Worm (Caenorhabditis elegans) whole organism, mixed stage, embryonic: ENCODE results near the gene nhr-112.
A peak's percentile ranks its signal among the peaks of the same experiment; 100 is the strongest.

Experiments used
- M03D4.4 ChIP-seq: sonication (generic microtip); optimal IDR thresholded peaks from 2 replicates; lab custom pipeline; 2017; ENCODE audit warnings: mild to moderate bottlenecking, missing genetic modification characterization, missing compliant biosample characterization
- bed-3 ChIP-seq: fragments of 200-800 bp; sonication (Bioruptor generic); optimal IDR thresholded peaks from 3 replicates; lab custom pipeline; 2018; ENCODE audit warnings: mild to moderate bottlenecking, missing genetic modification characterization, moderate library complexity, missing compliant biosample characterization
- blmp-1 ChIP-seq: fragments of 150-350 bp; optimal IDR thresholded peaks from 2 replicates; lab custom pipeline; 2014; ENCODE audit warnings: missing biosample characterization, missing genetic modification characterization
- ceh-39 ChIP-seq: fragments of 150-350 bp; optimal IDR thresholded peaks from 2 replicates; lab custom pipeline; 2014; ENCODE audit warnings: missing biosample characterization, missing genetic modification characterization
- ceh-43 ChIP-seq: fragments of 200-800 bp; sonication (Bioruptor generic); optimal IDR thresholded peaks from 2 replicates; lab custom pipeline; 2018; ENCODE audit warnings: mild to moderate bottlenecking, missing genetic modification characterization, moderate library complexity, missing compliant biosample characterization
- ces-1 ChIP-seq: fragments of 150-350 bp; optimal IDR thresholded peaks from 2 replicates; lab custom pipeline; 2014; ENCODE audit warnings: missing biosample characterization, missing genetic modification reagents, missing genetic modification characterization
- drap-1 ChIP-seq: fragments of 200-800 bp; sonication (Bioruptor generic); optimal IDR thresholded peaks from 3 replicates; lab custom pipeline; 2018; ENCODE audit warnings: mild to moderate bottlenecking, missing genetic modification characterization, missing compliant biosample characterization
- elt-1 ChIP-seq: sonication (generic microtip); optimal IDR thresholded peaks from 2 replicates; lab custom pipeline; 2017; ENCODE audit warnings: missing genetic modification characterization, mild to moderate bottlenecking, missing compliant biosample characterization, antibody characterized with exemption, moderate library complexity, borderline replicate concordance; ENCODE audit not compliant: insufficient read depth
- elt-3 ChIP-seq: fragments of 150-350 bp; optimal IDR thresholded peaks from 2 replicates; lab custom pipeline; 2014; ENCODE audit warnings: missing biosample characterization, missing genetic modification characterization
- flh-1 ChIP-seq: fragments of 200-800 bp; sonication (Bioruptor generic); optimal IDR thresholded peaks from 2 replicates; lab custom pipeline; 2018; ENCODE audit warnings: mild to moderate bottlenecking, missing genetic modification characterization, moderate library complexity, missing compliant biosample characterization
- ham-2 ChIP-seq: fragments of 200-800 bp; sonication (Bioruptor generic); optimal IDR thresholded peaks from 2 replicates; lab custom pipeline; 2018; ENCODE audit warnings: mild to moderate bottlenecking, missing genetic modification characterization, missing compliant biosample characterization
- hlh-1 ChIP-seq: fragments of 150-350 bp; optimal IDR thresholded peaks from 2 replicates; lab custom pipeline; 2014; ENCODE audit warnings: missing biosample characterization, missing genetic modification reagents, missing genetic modification characterization
- lin-13 ChIP-seq: fragments of 150-350 bp; optimal IDR thresholded peaks from 2 replicates; lab custom pipeline; 2014; ENCODE audit warnings: missing biosample characterization, missing genetic modification characterization
- lin-32 ChIP-seq: fragments of 200-800 bp; sonication (Bioruptor generic); optimal IDR thresholded peaks from 2 replicates; lab custom pipeline; 2018; ENCODE audit warnings: mild to moderate bottlenecking, missing genetic modification characterization, missing compliant biosample characterization
- lsy-2 ChIP-seq: fragments of 150-350 bp; optimal IDR thresholded peaks from 2 replicates; lab custom pipeline; 2014; ENCODE audit warnings: missing biosample characterization, missing genetic modification characterization
- mab-5 ChIP-seq: fragments of 150-350 bp; optimal IDR thresholded peaks from 2 replicates; lab custom pipeline; 2014; ENCODE audit warnings: missing biosample characterization, missing genetic modification characterization
- mls-2 ChIP-seq: sonication (generic microtip); optimal IDR thresholded peaks from 2 replicates; lab custom pipeline; 2016; ENCODE audit warnings: mild to moderate bottlenecking, missing genetic modification characterization, moderate library complexity, missing compliant biosample characterization
- nhr-12 ChIP-seq: fragments of 150-350 bp; optimal IDR thresholded peaks from 2 replicates; lab custom pipeline; 2014; ENCODE audit warnings: missing biosample characterization, missing genetic modification characterization
- nhr-2 ChIP-seq: fragments of 150-350 bp; optimal IDR thresholded peaks from 2 replicates; lab custom pipeline; 2014; ENCODE audit warnings: missing biosample characterization, missing genetic modification characterization
- nhr-237 ChIP-seq: fragments of 150-350 bp; optimal IDR thresholded peaks from 2 replicates; lab custom pipeline; 2014; ENCODE audit warnings: missing biosample characterization, missing genetic modification characterization
- nhr-76 ChIP-seq: sonication (generic microtip); optimal IDR thresholded peaks from 2 replicates; lab custom pipeline; 2017; ENCODE audit warnings: missing biosample characterization, missing genetic modification characterization
- pha-4 ChIP-seq: fragments of 150-350 bp; optimal IDR thresholded peaks from 2 replicates; lab custom pipeline; 2018; ENCODE audit warnings: missing biosample characterization, missing genetic modification reagents, missing genetic modification characterization
- sem-2 ChIP-seq: fragments of 200-800 bp; sonication (Bioruptor generic); optimal IDR thresholded peaks from 2 replicates; lab custom pipeline; 2018; ENCODE audit warnings: mild to moderate bottlenecking, missing genetic modification characterization, missing compliant biosample characterization
- snpc-4 ChIP-seq: fragments of 150-350 bp; optimal IDR thresholded peaks from 2 replicates; lab custom pipeline; 2014; ENCODE audit warnings: missing biosample characterization, missing genetic modification characterization
- tbx-8 ChIP-seq: fragments of 200-800 bp; sonication (Bioruptor generic); optimal IDR thresholded peaks from 2 replicates; lab custom pipeline; 2018; ENCODE audit warnings: mild to moderate bottlenecking, missing genetic modification characterization, moderate library complexity, missing compliant biosample characterization
- unc-120 ChIP-seq: sonication (generic microtip); optimal IDR thresholded peaks from 2 replicates; lab custom pipeline; 2017; ENCODE audit warnings: missing genetic modification characterization, missing compliant biosample characterization; ENCODE audit not compliant: poor library complexity, severe bottlenecking
- unc-39 ChIP-seq: fragments of 150-350 bp; optimal IDR thresholded peaks from 2 replicates; lab custom pipeline; 2014; ENCODE audit warnings: missing biosample characterization, missing genetic modification characterization
- zip-8 ChIP-seq: fragments of 150-350 bp; optimal IDR thresholded peaks from 2 replicates; lab custom pipeline; 2014; ENCODE audit warnings: missing biosample characterization, missing genetic modification characterization
- ztf-11 ChIP-seq: fragments of 150-350 bp; optimal IDR thresholded peaks from 2 replicates; lab custom pipeline; 2014; ENCODE audit warnings: missing biosample characterization, missing genetic modification characterization

The nhr-112 gene

DNA sequence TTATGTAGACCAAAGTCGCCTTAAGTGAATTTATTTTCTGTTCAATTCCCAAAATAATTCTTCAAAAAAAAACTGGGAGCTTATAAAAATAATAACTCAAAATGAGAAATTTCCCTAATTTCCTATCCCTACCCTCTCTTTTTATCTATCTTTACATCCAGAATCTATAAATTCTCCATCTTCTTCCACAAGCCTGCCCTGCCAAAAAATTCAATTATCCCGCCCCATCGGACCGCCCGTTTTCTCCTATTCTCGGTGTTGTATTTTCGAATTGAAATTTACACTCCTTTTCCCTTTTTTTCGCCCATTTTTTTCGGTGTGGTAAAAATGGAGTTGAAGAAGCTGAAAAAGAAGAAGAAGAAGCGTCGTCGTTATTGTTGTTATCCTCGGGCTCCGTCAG is 25.8 kb upstream of the nhr-112 start:
- peak; percentile 84 for TF ChIP-seq ces-1 (GFP tag; lab: Kevin White, UChicago)
- TF ChIP-seq unc-39 (tag; lab: Kevin White, UChicago) = no peak

- TF ChIP-seq ceh-43 = no peak
- no peak for TF ChIP-seq unc-39 (tag; lab: Kevin White, UChicago)
- no peak for TF ChIP-seq nhr-2 (tag; lab: Kevin White, UChicago)
- TF ChIP-seq lin-32 (GFP tag; lab: Kevin White, UChicago) = no peak
- no peak for TF ChIP-seq ceh-39
Observed at ce11 chrV:16747031-16747672, 23.5 kb upstream of the nhr-112 start, which contains the start of gene dkf-2. Gene dkf-2, plus strand, starts transcription at chrV:16747622.

DNA sequence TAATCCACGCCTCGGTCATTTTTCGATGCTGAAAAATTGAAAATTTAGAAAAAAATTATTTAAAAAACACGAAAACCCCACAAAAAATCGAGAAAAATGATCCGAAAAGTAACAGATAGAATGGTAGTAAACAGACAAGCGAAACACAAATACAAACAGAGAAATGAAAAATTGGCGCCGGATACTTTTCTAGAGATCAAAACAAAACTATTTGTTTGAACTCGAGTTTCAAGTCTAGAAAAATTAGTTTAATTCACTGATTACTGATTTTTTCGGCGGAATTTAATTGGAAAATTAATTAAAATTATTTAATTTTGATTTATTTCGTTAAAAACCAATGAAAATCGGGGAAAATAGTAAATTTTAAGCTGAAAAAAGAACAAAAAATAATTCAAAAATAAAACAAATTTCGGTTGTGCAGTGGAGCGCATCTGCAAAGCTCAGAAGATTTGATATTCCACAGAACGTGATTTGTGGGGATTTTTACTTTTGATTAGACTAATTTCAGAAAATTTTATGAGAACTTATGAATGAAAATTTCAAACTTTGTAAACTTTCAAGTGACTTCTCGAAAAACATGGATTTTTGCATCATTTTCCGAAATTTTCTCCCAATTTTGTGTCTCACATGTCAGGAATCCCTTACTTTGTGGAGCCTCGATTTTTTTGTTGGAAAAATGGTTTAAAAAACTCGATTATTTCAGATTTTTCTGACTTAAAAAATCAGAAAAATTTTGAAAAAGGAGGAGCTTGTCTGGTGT is 22.8 kb upstream of the nhr-112 start, which contains the start of gene gyg-2:
Gene gyg-2, minus strand, starts transcription at position 28 of the 760 bp plus-strand sequence.
- no peak for TF ChIP-seq sem-2 (GFP tag; lab: Kevin White, UChicago)
- no peak for TF ChIP-seq lin-32 (GFP tag; lab: Kevin White, UChicago)
- no peak for TF ChIP-seq drap-1 (GFP tag; lab: Kevin White, UChicago)
- TF ChIP-seq unc-39 (tag; lab: Kevin White, UChicago) = no peak
- TF ChIP-seq ceh-43 = no peak
- no peak for TF ChIP-seq hlh-1
- no peak for TF ChIP-seq nhr-76 (tag; lab: Kevin White, UChicago)
- TF ChIP-seq blmp-1 (tag; lab: Kevin White, UChicago) = no peak
- no peak for TF ChIP-seq ceh-39

ce11 chrV:16745214-16745613 is 21.6 kb upstream of the nhr-112 start:
- TF ChIP-seq sem-2 (GFP tag; lab: Kevin White, UChicago) (no peak), elt-3 (tag; lab: Kevin White, UChicago) (no peak), zip-8 (tag; lab: Kevin White, UChicago) (no peak), ceh-39 (no peak), ces-1 (GFP tag; lab: Kevin White, UChicago) (no peak), mab-5 (tag; lab: Kevin White, UChicago) (no peak), ztf-11 (tag; lab: Kevin White, UChicago) (no peak), nhr-12 (no peak), ham-2 (no peak), bed-3 (no peak), snpc-4 (tag; lab: Kevin White, UChicago) (no peak), nhr-2 (tag; lab: Kevin White, UChicago) (no peak), unc-120 (tag; lab: Kevin White, UChicago) (no peak), pha-4 (no peak), M03D4.4 (tag; lab: Kevin White, UChicago) (no peak), nhr-237 (tag; lab: Kevin White, UChicago) (no peak), elt-1 (tag; lab: Kevin White, UChicago) (no peak)

DNA sequence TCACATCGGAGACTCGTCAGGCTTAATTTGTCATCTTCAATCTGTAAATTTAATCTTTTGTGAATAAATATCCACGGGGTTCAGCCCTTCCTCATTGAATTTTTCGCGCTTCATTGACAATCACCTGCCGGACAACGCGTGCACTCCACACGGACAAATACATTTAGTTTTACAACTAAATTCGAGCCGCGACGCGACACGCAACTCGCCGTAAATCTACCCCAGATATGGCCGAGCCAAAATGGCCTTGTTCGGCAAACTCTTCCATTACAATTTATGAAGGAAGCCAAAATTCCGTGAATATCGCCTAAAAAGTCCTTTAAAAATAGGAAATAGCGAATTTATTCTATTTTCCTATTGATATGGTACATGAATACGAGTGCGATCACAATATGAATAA is 21.1 kb upstream of the nhr-112 start:
- TF ChIP-seq mab-5 (tag; lab: Kevin White, UChicago) (no peak), unc-39 (tag; lab: Kevin White, UChicago) (no peak), mls-2 (tag; lab: Kevin White, UChicago) (no peak), lin-13 (tag; lab: Kevin White, UChicago) (no peak), tbx-8 (GFP tag; lab: Kevin White, UChicago) (no peak), M03D4.4 (tag; lab: Kevin White, UChicago) (no peak), flh-1 (GFP tag; lab: Kevin White, UChicago) (no peak), ceh-43 (no peak), drap-1 (GFP tag; lab: Kevin White, UChicago) (no peak), blmp-1 (tag; lab: Kevin White, UChicago) (no peak), bed-3 (no peak), ces-1 (GFP tag; lab: Kevin White, UChicago) (no peak), hlh-1 (no peak), pha-4 (no peak), lin-32 (GFP tag; lab: Kevin White, UChicago) (no peak), nhr-237 (tag; lab: Kevin White, UChicago) (no peak), lsy-2 (no peak)
- TF ChIP-seq, all 35 proteins: peak for 0
